Worm (Caenorhabditis elegans) whole organism, young adult: ENCODE measurements around the gene cdc-14.

ENCODE experiments used
- Y53F4B.3 ChIP-seq: fragments of 200-800 bp; sonication (Bioruptor generic); IDR thresholded peaks from 2 replicates; pipeline ENCODE4 v1.3.6; 2022; ENCODE audit warnings: missing genetic modification reagents, missing genetic modification characterization, missing compliant biosample characterization
- Y79H2A.3 ChIP-seq: fragments of 200-800 bp; sonication (Bioruptor generic); conservative IDR thresholded peaks from 2 replicates; pipeline ENCODE4 v1.3.6; 2022; ENCODE audit warnings: missing genetic modification reagents, missing genetic modification characterization, missing compliant biosample characterization
- rcor-1 ChIP-seq: fragments of 200-800 bp; sonication (Bioruptor generic); IDR thresholded peaks from 2 replicates; pipeline ENCODE4 v1.3.6; 2022; ENCODE audit warnings: missing genetic modification reagents, missing genetic modification characterization, missing compliant biosample characterization
- tlf-1 ChIP-seq: fragments of 200-800 bp; sonication (Bioruptor generic); optimal IDR thresholded peaks from 2 replicates; lab custom pipeline; 2018; ENCODE audit warnings: mild to moderate bottlenecking, missing genetic modification characterization, missing compliant biosample characterization

ce11 chrII:5603194-5603593, 10.0 kb upstream of the cdc-14 start, which contains the start of gene C17G10.6:
- TF ChIP-seq Y79H2A.3 (GFP tag; lab: Robert Waterston, UW): no peak
- TF ChIP-seq rcor-1: no peak
- no peak for TF ChIP-seq tlf-1 (GFP tag; lab: Kevin White, UChicago)
- no peak for TF ChIP-seq Y53F4B.3 (GFP tag; lab: Robert Waterston, UW)
